Worm (Caenorhabditis elegans) whole organism, L1 larva: ENCODE measurements around the gene srbc-34.

ENCODE experiments used
- efl-1 ChIP-seq, 4 experiments: fragments of 150-350 bp; optimal IDR thresholded peaks in 3 of 4; peaks in 1 of 4; 1 replicate in 1 of 4; 2 replicates in 3 of 4; lab custom pipeline; 2014; ENCODE audit warnings: missing biosample characterization in 2 of 4, missing genetic modification characterization in 2 of 4, missing genetic modification reagents in 2 of 4
- irx-1 ChIP-seq: sonication (generic microtip); optimal IDR thresholded peaks from 2 replicates; lab custom pipeline; 2016; ENCODE audit warnings: missing genetic modification characterization, missing compliant biosample characterization
- lin-13 ChIP-seq: fragments of 150-350 bp; optimal IDR thresholded peaks from 2 replicates; lab custom pipeline; 2014; ENCODE audit warnings: missing biosample characterization, missing genetic modification reagents, missing genetic modification characterization
- lin-35 ChIP-seq, 2 experiments: fragments of 150-350 bp; optimal IDR thresholded peaks; 2 replicates each; lab custom pipeline; 2014; ENCODE audit warnings: missing biosample characterization in 2 of 2, missing genetic modification characterization in 2 of 2, missing genetic modification reagents in 2 of 2
- nhr-28 ChIP-seq: fragments of 150-350 bp; optimal IDR thresholded peaks from 2 replicates; lab custom pipeline; 2014; ENCODE audit warnings: missing biosample characterization, missing genetic modification characterization
- pag-3 ChIP-seq: sonication (generic microtip); optimal IDR thresholded peaks from 2 replicates; lab custom pipeline; 2017; ENCODE audit warnings: missing genetic modification characterization, mild to moderate bottlenecking, missing compliant biosample characterization, antibody characterized with exemption, borderline replicate concordance; ENCODE audit not compliant: insufficient read depth
- snpc-4 ChIP-seq: fragments of 150-350 bp; optimal IDR thresholded peaks from 2 replicates; lab custom pipeline; 2014; ENCODE audit warnings: missing biosample characterization, missing genetic modification characterization
- unc-86 ChIP-seq: sonication (generic microtip); optimal IDR thresholded peaks from 2 replicates; lab custom pipeline; 2016; ENCODE audit warnings: missing genetic modification characterization, missing compliant biosample characterization

ce11 chrV:20188790-20189189 is 17.3 kb upstream of the srbc-34 start, which contains the start of gene fbxa-116:
- TF ChIP-seq snpc-4 (tag; lab: Kevin White, UChicago) (no peak), pag-3 (no peak), efl-1 (optimal IDR thresholded peaks at IDR 0.05; lab: Kevin White, UChicago) (no peak), efl-1 (GFP tag; optimal IDR thresholded peaks at IDR 0.05 in 1 of 2; lab: Kevin White, UChicago) (no peak), unc-86 (no peak), lin-35 (GFP tag; optimal IDR thresholded peaks at IDR 0.05; lab: Kevin White, UChicago) (no peak), nhr-28 (no peak), irx-1 (tag; lab: Kevin White, UChicago) (no peak), lin-13 (GFP tag; lab: Kevin White, UChicago) (no peak)
